Fruit fly (Drosophila melanogaster) whole organism, embryonic: Measurements from ENCODE around the gene mRpL30.

Source experiments
- Abd-B ChIP-seq: fragments of 200-800 bp; sonication (Bioruptor generic); optimal IDR thresholded peaks from 2 replicates; lab custom pipeline; 2018; ENCODE audit warnings: missing biosample characterization, mild to moderate bottlenecking, missing genetic modification characterization, moderate library complexity
- Bteb2 ChIP-seq: fragments of 200-800 bp; sonication (Bioruptor generic); optimal IDR thresholded peaks from 2 replicates; lab custom pipeline; 2016; ENCODE audit warnings: missing biosample characterization, missing genetic modification characterization
- CG1024 ChIP-seq: fragments of 200-800 bp; sonication (Bioruptor generic); IDR thresholded peaks from 2 replicates; pipeline ENCODE4 v1.3.6; 2022; ENCODE audit warnings: missing biosample characterization, missing genetic modification characterization
- CG10267 ChIP-seq: fragments of 200-800 bp; sonication (Bioruptor generic); optimal IDR thresholded peaks from 2 replicates; lab custom pipeline; 2018; ENCODE audit warnings: missing biosample characterization, mild to moderate bottlenecking, missing genetic modification characterization, moderate library complexity
- CG10979 ChIP-seq: fragments of 200-800 bp; sonication (Bioruptor generic); optimal IDR thresholded peaks from 2 replicates; lab custom pipeline; 2018; ENCODE audit warnings: missing biosample characterization, mild to moderate bottlenecking, missing genetic modification characterization, moderate library complexity
- CG11560 ChIP-seq: fragments of 200-800 bp; sonication (Bioruptor generic); IDR thresholded peaks from 3 replicates; pipeline ENCODE4 v1.3.6; 2022; ENCODE audit warnings: missing biosample characterization, missing genetic modification characterization
- CG12769 ChIP-seq: fragments of 200-800 bp; sonication (Bioruptor generic); optimal IDR thresholded peaks from 2 replicates; lab custom pipeline; 2019; ENCODE audit warnings: missing biosample characterization, mild to moderate bottlenecking, missing genetic modification characterization, moderate library complexity
- CG13775 ChIP-seq: fragments of 200-800 bp; sonication (Bioruptor generic); optimal IDR thresholded peaks from 3 replicates; lab custom pipeline; 2017; ENCODE audit warnings: missing biosample characterization, mild to moderate bottlenecking, missing genetic modification characterization
- CG15269 ChIP-seq: fragments of 200-800 bp; sonication (Bioruptor generic); optimal IDR thresholded peaks from 2 replicates; lab custom pipeline; 2018; ENCODE audit warnings: missing biosample characterization, mild to moderate bottlenecking, missing genetic modification characterization, moderate library complexity
- CG15479 ChIP-seq: fragments of 200-800 bp; sonication (Bioruptor generic); optimal IDR thresholded peaks from 3 replicates; lab custom pipeline; 2019; ENCODE audit warnings: missing biosample characterization, mild to moderate bottlenecking, missing genetic modification characterization, moderate library complexity
- CG1603 ChIP-seq: fragments of 200-800 bp; sonication (Bioruptor generic); optimal IDR thresholded peaks from 2 replicates; lab custom pipeline; 2019; ENCODE audit warnings: missing biosample characterization, mild to moderate bottlenecking, missing genetic modification characterization, moderate library complexity
- CG17568 ChIP-seq: fragments of 200-800 bp; sonication (Bioruptor generic); optimal IDR thresholded peaks from 2 replicates; lab custom pipeline; 2018; ENCODE audit warnings: missing biosample characterization, mild to moderate bottlenecking, missing genetic modification characterization, moderate library complexity
- CG18476 ChIP-seq: fragments of 200-800 bp; sonication (Bioruptor generic); optimal IDR thresholded peaks from 2 replicates; lab custom pipeline; 2016; ENCODE audit warnings: missing biosample characterization, mild to moderate bottlenecking, missing genetic modification characterization
- CG2120 ChIP-seq: fragments of 200-800 bp; sonication (Bioruptor generic); optimal IDR thresholded peaks from 3 replicates; lab custom pipeline; 2016; ENCODE audit warnings: missing biosample characterization, missing genetic modification characterization
- CG7372 ChIP-seq: fragments of 200-800 bp; sonication (Bioruptor generic); IDR thresholded peaks from 2 replicates; pipeline ENCODE4 v1.3.6; 2022; ENCODE audit warnings: missing biosample characterization, missing genetic modification characterization
- CG7839 ChIP-seq: fragments of 200-800 bp; sonication (Bioruptor generic); optimal IDR thresholded peaks from 3 replicates; lab custom pipeline; 2018; ENCODE audit warnings: missing biosample characterization, mild to moderate bottlenecking, missing genetic modification characterization, moderate library complexity
- CG8290 ChIP-seq, 3 experiments: fragments of 200-800 bp; sonication (Bioruptor generic); optimal IDR thresholded peaks; 2 replicates each; lab custom pipeline; 2016 to 2019; ENCODE audit warnings: missing biosample characterization in 3 of 3, missing genetic modification characterization in 3 of 3, mild to moderate bottlenecking in 2 of 3, moderate library complexity in 1 of 3
- CG8388 ChIP-seq: fragments of 200-800 bp; sonication (Bioruptor generic); optimal IDR thresholded peaks from 2 replicates; lab custom pipeline; 2019; ENCODE audit warnings: missing biosample characterization, mild to moderate bottlenecking, missing genetic modification characterization, moderate library complexity
- CG9727 ChIP-seq: fragments of 200-800 bp; sonication (Bioruptor generic); optimal IDR thresholded peaks from 3 replicates; lab custom pipeline; 2017; ENCODE audit warnings: missing biosample characterization, mild to moderate bottlenecking, missing genetic modification characterization
- CG9817 ChIP-seq: fragments of 200-800 bp; sonication (Bioruptor generic); optimal IDR thresholded peaks from 2 replicates; lab custom pipeline; 2018; ENCODE audit warnings: missing biosample characterization, mild to moderate bottlenecking, missing genetic modification characterization, moderate library complexity
- CoRest ChIP-seq: fragments of 200-800 bp; sonication (Bioruptor generic); optimal IDR thresholded peaks from 3 replicates; lab custom pipeline; 2018; ENCODE audit warnings: missing biosample characterization, mild to moderate bottlenecking, missing genetic modification characterization, moderate library complexity
- D19B ChIP-seq: fragments of 200-800 bp; sonication (Bioruptor generic); optimal IDR thresholded peaks from 2 replicates; lab custom pipeline; 2017; ENCODE audit warnings: missing biosample characterization, mild to moderate bottlenecking, missing genetic modification characterization
- ERR ChIP-seq: fragments of 200-800 bp; sonication (Bioruptor generic); optimal IDR thresholded peaks from 2 replicates; lab custom pipeline; 2016; ENCODE audit warnings: missing biosample characterization, missing genetic modification characterization
- Hand ChIP-seq: fragments of 200-800 bp; sonication (Bioruptor generic); optimal IDR thresholded peaks from 2 replicates; lab custom pipeline; 2017; ENCODE audit warnings: mild to moderate bottlenecking, missing biosample characterization, missing genetic modification reagents, missing genetic modification characterization
- HmgZ ChIP-seq: fragments of 200-800 bp; sonication (Bioruptor generic); optimal IDR thresholded peaks from 2 replicates; lab custom pipeline; 2018; ENCODE audit warnings: missing biosample characterization, mild to moderate bottlenecking, missing genetic modification characterization
- Hr51 ChIP-seq, 2 experiments: fragments of 200-800 bp; sonication (Bioruptor generic); optimal IDR thresholded peaks; 2 replicates in 1 of 2; 3 replicates in 1 of 2; lab custom pipeline; 2016 to 2018; ENCODE audit warnings: missing biosample characterization in 2 of 2, missing genetic modification characterization in 2 of 2, mild to moderate bottlenecking in 1 of 2, moderate library complexity in 1 of 2
- Hr78 ChIP-seq, 2 experiments: fragments of 200-800 bp in 1 of 2; fragments of >200 bp in 1 of 2; sonication (Bioruptor generic) in 1 of 2; optimal IDR thresholded peaks; 2 replicates each; lab custom pipeline; 2017 to 2019; ENCODE audit warnings: missing biosample characterization in 2 of 2, missing genetic modification characterization in 2 of 2, mild to moderate bottlenecking in 1 of 2, moderate library complexity in 1 of 2
- MBD-R2 ChIP-seq: fragments of 200-800 bp; sonication (Bioruptor generic); IDR thresholded peaks from 2 replicates; pipeline ENCODE4 v1.3.6; 2022; ENCODE audit warnings: missing biosample characterization, missing genetic modification characterization
- Oli ChIP-seq: fragments of 200-800 bp; sonication (Bioruptor generic); optimal IDR thresholded peaks from 2 replicates; lab custom pipeline; 2018; ENCODE audit warnings: missing biosample characterization, mild to moderate bottlenecking, missing genetic modification characterization, moderate library complexity
- Opbp ChIP-seq: fragments of 200-800 bp; sonication (Bioruptor generic); IDR thresholded peaks from 3 replicates; pipeline ENCODE4 v1.3.6; 2022; ENCODE audit warnings: missing biosample characterization, missing genetic modification characterization; ENCODE audit not compliant: partially characterized antibody
- PHDP ChIP-seq: fragments of 200-800 bp; sonication (Bioruptor generic); optimal IDR thresholded peaks from 3 replicates; lab custom pipeline; 2018; ENCODE audit warnings: missing biosample characterization, mild to moderate bottlenecking, missing genetic modification characterization, moderate library complexity
- Sox102F ChIP-seq: fragments of 200-800 bp; sonication (Bioruptor generic); optimal IDR thresholded peaks from 2 replicates; lab custom pipeline; 2018; ENCODE audit warnings: missing biosample characterization, mild to moderate bottlenecking, missing genetic modification characterization, moderate library complexity
- Stat92E ChIP-seq, 3 experiments: fragments of >200 bp in 2 of 3; fragments of 200-800 bp in 1 of 3; sonication (Bioruptor generic) in 1 of 3; optimal IDR thresholded peaks; 2 replicates each; lab custom pipeline; 2017 to 2019; ENCODE audit warnings: missing biosample characterization in 3 of 3, missing genetic modification characterization in 3 of 3, mild to moderate bottlenecking in 1 of 3, moderate library complexity in 1 of 3
- amos ChIP-seq: fragments of 200-800 bp; sonication (Bioruptor generic); IDR thresholded peaks from 2 replicates; pipeline ENCODE4 v1.3.6; 2022; ENCODE audit warnings: missing biosample characterization, missing genetic modification characterization; ENCODE audit not compliant: partially characterized antibody
- ara ChIP-seq: fragments of 200-800 bp; sonication (Bioruptor generic); IDR thresholded peaks from 2 replicates; pipeline ENCODE4 v1.3.6; 2022; ENCODE audit warnings: missing biosample characterization, missing genetic modification characterization
- ash1 ChIP-seq: fragments of 200-800 bp; sonication (Bioruptor generic); optimal IDR thresholded peaks from 2 replicates; lab custom pipeline; 2018; ENCODE audit warnings: missing biosample characterization, mild to moderate bottlenecking, missing genetic modification characterization
- bowl ChIP-seq: fragments of 200-800 bp; sonication (Bioruptor generic); IDR thresholded peaks from 2 replicates; pipeline ENCODE4 v1.3.6; 2022; ENCODE audit warnings: missing biosample characterization, missing genetic modification characterization
- chn ChIP-seq: fragments of 200-800 bp; sonication (Bioruptor generic); optimal IDR thresholded peaks from 2 replicates; lab custom pipeline; 2016; ENCODE audit warnings: missing biosample characterization, missing genetic modification characterization
- ewg ChIP-seq: fragments of 200-800 bp; sonication (Bioruptor generic); optimal IDR thresholded peaks from 3 replicates; lab custom pipeline; 2017; ENCODE audit warnings: mild to moderate bottlenecking, missing biosample characterization, missing genetic modification reagents, missing genetic modification characterization
- gcm2 ChIP-seq: fragments of 200-800 bp; sonication (Bioruptor generic); optimal IDR thresholded peaks from 2 replicates; lab custom pipeline; 2016; ENCODE audit warnings: missing biosample characterization, missing genetic modification characterization
- grau ChIP-seq: fragments of 200-800 bp; optimal IDR thresholded peaks from 3 replicates; lab custom pipeline; 2019; ENCODE audit warnings: missing biosample characterization, mild to moderate bottlenecking, missing genetic modification characterization, moderate library complexity
- gsb ChIP-seq: fragments of 200-800 bp; sonication (Bioruptor generic); IDR thresholded peaks from 2 replicates; pipeline ENCODE4 v1.3.6; 2022; ENCODE audit warnings: missing biosample characterization, missing genetic modification characterization
- lola ChIP-seq, 3 experiments: fragments of >200 bp in 2 of 3; fragments of 200-800 bp in 1 of 3; sonication (Bioruptor generic) in 1 of 3; optimal IDR thresholded peaks; 2 replicates each; lab custom pipeline; 2017 to 2019; ENCODE audit warnings: missing biosample characterization in 3 of 3, missing genetic modification characterization in 3 of 3, mild to moderate bottlenecking in 1 of 3, moderate library complexity in 1 of 3
- mirr ChIP-seq: fragments of 200-800 bp; sonication (Bioruptor generic); optimal IDR thresholded peaks from 3 replicates; lab custom pipeline; 2018; ENCODE audit warnings: missing biosample characterization, mild to moderate bottlenecking, missing genetic modification characterization
- nerfin-1 ChIP-seq: fragments of 200-800 bp; sonication (Bioruptor generic); optimal IDR thresholded peaks from 3 replicates; lab custom pipeline; 2019; ENCODE audit warnings: missing biosample characterization, mild to moderate bottlenecking, missing genetic modification characterization, moderate library complexity
- oc ChIP-seq: fragments of 200-800 bp; sonication (Bioruptor generic); optimal IDR thresholded peaks from 2 replicates; lab custom pipeline; 2018; ENCODE audit warnings: missing biosample characterization, mild to moderate bottlenecking, missing genetic modification characterization, moderate library complexity
- otp ChIP-seq: fragments of 200-800 bp; sonication (Bioruptor generic); IDR thresholded peaks from 3 replicates; pipeline ENCODE4, ENCODE4 v1.3.6; 2022; ENCODE audit warnings: missing biosample characterization, missing genetic modification characterization
- ranshi ChIP-seq: fragments of 200-800 bp; sonication (Bioruptor generic); IDR thresholded peaks from 2 replicates; pipeline ENCODE4 v1.3.6; 2022; ENCODE audit warnings: missing biosample characterization, missing genetic modification characterization
- tgo ChIP-seq: fragments of 200-800 bp; sonication (Bioruptor generic); IDR thresholded peaks from 3 replicates; pipeline ENCODE4 v1.3.6; 2022; ENCODE audit warnings: missing biosample characterization, missing genetic modification characterization

The mRpL30 gene

DNA sequence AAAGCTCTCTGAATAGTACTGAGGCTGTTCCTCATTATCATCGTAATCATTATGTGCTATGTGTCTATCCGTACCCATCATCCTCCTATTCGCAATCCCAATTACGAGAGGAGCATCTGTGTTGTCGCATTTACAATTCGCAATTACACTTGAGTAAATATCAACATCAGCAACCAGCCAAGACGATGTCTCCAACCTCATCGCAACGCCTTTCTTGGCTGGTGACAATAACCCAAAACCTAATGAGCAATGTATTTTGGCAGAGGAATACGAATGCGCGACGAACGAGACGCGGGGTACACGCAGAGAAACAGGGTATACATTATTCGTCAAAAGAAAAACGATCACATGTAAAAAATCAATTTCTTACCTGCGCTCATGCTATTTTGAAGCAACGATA lies 37.2 kb upstream of the mRpL30 start:
- TF ChIP-seq MBD-R2 (GFP tag; lab: Robert Waterston, UW): no peak
- TF ChIP-seq CG7372: no peak
- TF ChIP-seq CG9817 (tag; lab: Kevin White, UChicago): no peak
- no peak for TF ChIP-seq Hr78 (GFP tag; optimal IDR thresholded peaks at IDR 0.05; lab: Kevin White, UChicago)
- TF ChIP-seq CG18476 (GFP tag; lab: Kevin White, UChicago): no peak
- TF ChIP-seq CG13775 (GFP tag; lab: Kevin White, UChicago): no peak
- no peak for TF ChIP-seq CG8290 (GFP tag; optimal IDR thresholded peaks at IDR 0.05; lab: Kevin White, UChicago)
- peak in 1 of 2 experiments; percentile 88 for TF ChIP-seq CG8290 (tag; optimal IDR thresholded peaks at IDR 0.05; lab: Kevin White, UChicago)
- no peak for TF ChIP-seq bowl (GFP tag; lab: Robert Waterston, UW)
- TF ChIP-seq Hand (GFP tag; lab: Kevin White, UChicago): peak; percentile 19
- no peak for TF ChIP-seq Stat92E (GFP tag; optimal IDR thresholded peaks at IDR 0.05; lab: Kevin White, UChicago)
- peak; percentile 58 for TF ChIP-seq CG12769 (tag; lab: Kevin White, UChicago)
- TF ChIP-seq Sox102F (GFP tag; lab: Kevin White, UChicago): peak; percentile 8
- peak; percentile 64 for TF ChIP-seq CG2120 (GFP tag; lab: Kevin White, UChicago)
- no peak for TF ChIP-seq gcm2 (GFP tag; lab: Kevin White, UChicago)
- TF ChIP-seq Bteb2 (GFP tag; lab: Kevin White, UChicago): no peak
- TF ChIP-seq lola (GFP tag; optimal IDR thresholded peaks at IDR 0.05; lab: Kevin White, UChicago): no peak
- peak; percentile 39 for TF ChIP-seq ash1 (GFP tag; lab: Kevin White, UChicago)
- TF ChIP-seq grau: no peak
- no peak for TF ChIP-seq Hr51 (GFP tag; optimal IDR thresholded peaks at IDR 0.05; lab: Kevin White, UChicago)
- TF ChIP-seq otp (GFP tag; lab: Robert Waterston, UW): 0 out of 3 replicates have a peak, but pooled peaks have one; percentile 22
- TF ChIP-seq Oli (tag; lab: Kevin White, UChicago): no peak
- TF ChIP-seq oc (tag; lab: Kevin White, UChicago): no peak
- peak; percentile 3 for TF ChIP-seq CG1603 (tag; lab: Kevin White, UChicago)
- peak; percentile 34 for TF ChIP-seq PHDP (tag; lab: Kevin White, UChicago)
- TF ChIP-seq CG15269 (tag; lab: Kevin White, UChicago): no peak
- TF ChIP-seq CG17568: no peak
- TF ChIP-seq CG10979 (tag; lab: Kevin White, UChicago): no peak
- TF ChIP-seq ara (GFP tag; lab: Robert Waterston, UW): 0 out of 2 replicates have a peak, but pooled peaks have one; percentile 9
- no peak for TF ChIP-seq Opbp (GFP tag; lab: Robert Waterston, UW)
- no peak for TF ChIP-seq ERR (GFP tag; lab: Kevin White, UChicago)
- TF ChIP-seq HmgZ: peak; percentile 7
- TF ChIP-seq CG7839 (tag; lab: Kevin White, UChicago): no peak
- TF ChIP-seq tgo: no peak
- TF ChIP-seq amos (GFP tag; lab: Robert Waterston, UW): no peak
- TF ChIP-seq Abd-B (GFP tag; lab: Kevin White, UChicago): no peak
- no peak for TF ChIP-seq CG8388
- no peak for TF ChIP-seq ranshi
- no peak for TF ChIP-seq CG15479 (GFP tag; lab: Kevin White, UChicago)
- TF ChIP-seq CG9727 (GFP tag; lab: Kevin White, UChicago): peak; percentile 2
- TF ChIP-seq CoRest (tag; lab: Kevin White, UChicago): no peak
- no peak for TF ChIP-seq gsb (GFP tag; lab: Robert Waterston, UW)
- no peak for TF ChIP-seq CG10267 (tag; lab: Kevin White, UChicago)
- TF ChIP-seq CG11560 (tag; lab: Robert Waterston, UW): no peak
- TF ChIP-seq mirr: no peak
- no peak for TF ChIP-seq ewg (GFP tag; lab: Kevin White, UChicago)
- no peak for TF ChIP-seq CG1024 (GFP tag; lab: Robert Waterston, UW)
- no peak for TF ChIP-seq nerfin-1 (tag; lab: Kevin White, UChicago)
- no peak for TF ChIP-seq D19B (GFP tag; lab: Kevin White, UChicago)
- no peak for TF ChIP-seq chn (GFP tag; lab: Kevin White, UChicago)
